Worm (Caenorhabditis elegans) whole organism, midembryonic: ENCODE data around the gene gasr-8.
A peak's percentile ranks its signal among the peaks of the same experiment; 100 is the strongest.

Experiments used
- T22C8.4 ChIP-seq: fragments of 200-800 bp; sonication (Bioruptor generic); IDR thresholded peaks from 2 replicates; pipeline ENCODE4 v1.3.6; 2022; ENCODE audit warnings: missing genetic modification characterization, missing compliant biosample characterization
- cog-1 ChIP-seq: sonication (generic microtip); optimal IDR thresholded peaks from 2 replicates; lab custom pipeline; 2016; ENCODE audit warnings: missing genetic modification characterization, missing compliant biosample characterization
- med-1 ChIP-seq: sonication (generic microtip); optimal IDR thresholded peaks from 2 replicates; lab custom pipeline; 2017; ENCODE audit warnings: missing genetic modification characterization, mild to moderate bottlenecking, missing compliant biosample characterization, antibody characterized with exemption, missing genetic modification reagents; ENCODE audit not compliant: insufficient read depth
- ref-1 ChIP-seq: fragments of 200-800 bp; sonication (Bioruptor generic); conservative IDR thresholded peaks from 2 replicates; pipeline ENCODE4 v1.3.6; 2022; ENCODE audit warnings: missing genetic modification reagents, missing genetic modification characterization, missing compliant biosample characterization
- tab-1 ChIP-seq: fragments of 200-800 bp; sonication (Bioruptor generic); IDR thresholded peaks from 2 replicates; pipeline ENCODE4 v1.3.6; 2022; ENCODE audit warnings: missing genetic modification characterization, missing compliant biosample characterization
- ztf-23 ChIP-seq: fragments of 200-800 bp; sonication (Bioruptor generic); IDR thresholded peaks from 2 replicates; pipeline ENCODE4 v1.3.6; 2022; ENCODE audit warnings: missing genetic modification reagents, missing genetic modification characterization, missing compliant biosample characterization
- ztf-29 ChIP-seq: fragments of 200-800 bp; sonication (Bioruptor generic); IDR thresholded peaks from 2 replicates; pipeline ENCODE4 v1.3.6; 2022; ENCODE audit warnings: missing genetic modification reagents, missing genetic modification characterization, missing compliant biosample characterization

- TF ChIP-seq med-1 (GFP tag; lab: Kevin White, UChicago) (peak; percentile 2), ref-1 (GFP tag; lab: Robert Waterston, UW) (no peak), T22C8.4 (GFP tag; lab: Robert Waterston, UW) (peak; percentile 34; the same call in 1 of the 2 replicates), tab-1 (peak; percentile 79), ztf-29 (no peak), cog-1 (tag; lab: Kevin White, UChicago) (no peak), ztf-23 (no peak)
These were observed at the start of gene gasr-8 for ce11 chrV:14689060-14689750.
